Fruit fly (Drosophila melanogaster) whole organism, prepupa: Measurements from ENCODE around the gene CG42853.

Experiments
- CG10631 ChIP-seq: fragments of 200-800 bp; sonication (Bioruptor generic); optimal IDR thresholded peaks from 2 replicates; lab custom pipeline; 2016; ENCODE audit warnings: missing biosample characterization, missing genetic modification characterization
- CG10669 ChIP-seq: fragments of 200-800 bp; sonication (Bioruptor generic); optimal IDR thresholded peaks from 3 replicates; lab custom pipeline; 2018; ENCODE audit warnings: missing biosample characterization, mild to moderate bottlenecking, missing genetic modification characterization, moderate library complexity
- CG11294 ChIP-seq: fragments of 200-800 bp; sonication (Bioruptor generic); IDR thresholded peaks from 2 replicates; pipeline ENCODE4 v1.3.6; 2022; ENCODE audit warnings: missing biosample characterization, missing genetic modification characterization
- CG11762 ChIP-seq: fragments of 200-800 bp; sonication (Bioruptor generic); optimal IDR thresholded peaks from 3 replicates; lab custom pipeline; 2016; ENCODE audit warnings: missing biosample characterization, missing genetic modification characterization; ENCODE audit not compliant: insufficient read depth
- CG11902 ChIP-seq: fragments of 200-800 bp; sonication (Bioruptor generic); optimal IDR thresholded peaks from 3 replicates; lab custom pipeline; 2016; ENCODE audit warnings: missing biosample characterization, missing genetic modification characterization
- CG15336 ChIP-seq: fragments of 200-800 bp; sonication (Bioruptor generic); IDR thresholded peaks from 2 replicates; pipeline ENCODE4 v1.3.6; 2022; ENCODE audit warnings: missing biosample characterization, missing genetic modification characterization
- CG1621 ChIP-seq: fragments of 200-800 bp; sonication (Bioruptor generic); optimal IDR thresholded peaks from 3 replicates; lab custom pipeline; 2018; ENCODE audit warnings: missing biosample characterization, mild to moderate bottlenecking, missing genetic modification characterization
- CG16779 ChIP-seq: fragments of 200-800 bp; sonication (Bioruptor generic); optimal IDR thresholded peaks from 3 replicates; lab custom pipeline; 2017; ENCODE audit warnings: missing biosample characterization, mild to moderate bottlenecking, missing genetic modification characterization
- CG3032 ChIP-seq: fragments of 200-800 bp; optimal IDR thresholded peaks from 2 replicates; lab custom pipeline; 2019; ENCODE audit warnings: missing biosample characterization, mild to moderate bottlenecking, missing genetic modification characterization, moderate library complexity
- CG31627 ChIP-seq: fragments of 200-800 bp; sonication (Bioruptor generic); optimal IDR thresholded peaks from 3 replicates; lab custom pipeline; 2016; ENCODE audit warnings: missing biosample characterization, missing genetic modification characterization
- CG32006 ChIP-seq: fragments of 200-800 bp; sonication (Bioruptor generic); optimal IDR thresholded peaks from 3 replicates; lab custom pipeline; 2017; ENCODE audit warnings: missing biosample characterization, mild to moderate bottlenecking, missing genetic modification characterization
- CG34406 ChIP-seq: fragments of 200-800 bp; sonication (Bioruptor generic); optimal IDR thresholded peaks from 3 replicates; lab custom pipeline; 2016; ENCODE audit warnings: missing biosample characterization, missing genetic modification characterization
- CG3919 ChIP-seq: fragments of 200-800 bp; sonication (Bioruptor generic); optimal IDR thresholded peaks from 3 replicates; lab custom pipeline; 2016; ENCODE audit warnings: missing biosample characterization, missing genetic modification characterization
- CG4318 ChIP-seq: fragments of 200-800 bp; sonication (Bioruptor generic); optimal IDR thresholded peaks from 3 replicates; lab custom pipeline; 2017; ENCODE audit warnings: missing biosample characterization, mild to moderate bottlenecking, missing genetic modification characterization
- CG6163 ChIP-seq: fragments of 200-800 bp; sonication (Bioruptor generic); IDR thresholded peaks from 3 replicates; pipeline ENCODE4 v1.3.6; 2022; ENCODE audit warnings: missing biosample characterization, missing genetic modification characterization
- CG6276 ChIP-seq: fragments of 200-800 bp; sonication (Bioruptor generic); optimal IDR thresholded peaks from 2 replicates; lab custom pipeline; 2017; ENCODE audit warnings: missing biosample characterization, mild to moderate bottlenecking, missing genetic modification characterization
- CG6792 ChIP-seq: fragments of 200-800 bp; sonication (Bioruptor generic); optimal IDR thresholded peaks from 3 replicates; lab custom pipeline; 2016; ENCODE audit warnings: missing biosample characterization, missing genetic modification characterization
- CG8119 ChIP-seq: fragments of 200-800 bp; sonication (Bioruptor generic); IDR thresholded peaks from 3 replicates; pipeline ENCODE4 v1.3.6; 2022; ENCODE audit warnings: missing biosample characterization, missing genetic modification characterization
- CG8319 ChIP-seq: fragments of 200-800 bp; sonication (Bioruptor generic); optimal IDR thresholded peaks from 3 replicates; lab custom pipeline; 2016; ENCODE audit warnings: missing biosample characterization, missing genetic modification characterization
- CG8632 ChIP-seq: fragments of 200-800 bp; sonication (Bioruptor generic); optimal IDR thresholded peaks from 3 replicates; lab custom pipeline; 2016; ENCODE audit warnings: missing biosample characterization, missing genetic modification characterization
- CG9139 ChIP-seq: fragments of 200-800 bp; sonication (Bioruptor generic); optimal IDR thresholded peaks from 3 replicates; lab custom pipeline; 2017; ENCODE audit warnings: missing biosample characterization, mild to moderate bottlenecking, missing genetic modification characterization
- Eip75B ChIP-seq: fragments of 200-800 bp; sonication (Bioruptor generic); optimal IDR thresholded peaks from 3 replicates; lab custom pipeline; 2016; ENCODE audit warnings: missing biosample characterization, missing genetic modification characterization
- Eip78C ChIP-seq: fragments of 200-800 bp; sonication (Bioruptor generic); peaks from one replicate; lab custom pipeline; 2016; ENCODE audit warnings: missing biosample characterization, missing genetic modification characterization
- Ets96B ChIP-seq: fragments of 200-800 bp; optimal IDR thresholded peaks from 2 replicates; lab custom pipeline; 2019; ENCODE audit warnings: missing biosample characterization, mild to moderate bottlenecking, missing genetic modification characterization, moderate library complexity
- Gug ChIP-seq: fragments of 200-800 bp; sonication (Bioruptor generic); IDR thresholded peaks from 2 replicates; pipeline ENCODE4 v1.3.6; 2022; ENCODE audit warnings: missing biosample characterization, missing genetic modification characterization
- Lpt ChIP-seq: fragments of 200-800 bp; sonication (Bioruptor generic); optimal IDR thresholded peaks from 3 replicates; lab custom pipeline; 2016; ENCODE audit warnings: missing biosample characterization, missing genetic modification characterization
- Met ChIP-seq: fragments of 200-800 bp; sonication (Bioruptor generic); optimal IDR thresholded peaks from 3 replicates; lab custom pipeline; 2016; ENCODE audit warnings: missing biosample characterization, missing genetic modification characterization
- OdsH ChIP-seq: fragments of 200-800 bp; sonication (Bioruptor generic); optimal IDR thresholded peaks from 3 replicates; lab custom pipeline; 2016; ENCODE audit warnings: missing biosample characterization, missing genetic modification characterization
- Smox ChIP-seq: fragments of 200-800 bp; sonication (Bioruptor generic); optimal IDR thresholded peaks from 3 replicates; lab custom pipeline; 2016; ENCODE audit warnings: missing biosample characterization, missing genetic modification characterization
- Sox102F ChIP-seq: fragments of 200-800 bp; sonication (Bioruptor generic); optimal IDR thresholded peaks from 2 replicates; lab custom pipeline; 2016; ENCODE audit warnings: missing biosample characterization, mild to moderate bottlenecking, missing genetic modification characterization
- Sox14 ChIP-seq: fragments of 200-800 bp; sonication (Bioruptor generic); optimal IDR thresholded peaks from 3 replicates; lab custom pipeline; 2016; ENCODE audit warnings: missing biosample characterization, missing genetic modification characterization
- Sox15 ChIP-seq: fragments of 200-800 bp; sonication (Bioruptor generic); optimal IDR thresholded peaks from 3 replicates; lab custom pipeline; 2016; ENCODE audit warnings: missing biosample characterization, missing genetic modification characterization
- achi ChIP-seq: fragments of 200-800 bp; sonication (Bioruptor generic); optimal IDR thresholded peaks from 3 replicates; lab custom pipeline; 2016; ENCODE audit warnings: missing biosample characterization, missing genetic modification characterization
- acj6 ChIP-seq: fragments of 200-800 bp; sonication (Bioruptor generic); optimal IDR thresholded peaks from 3 replicates; lab custom pipeline; 2016; ENCODE audit warnings: missing biosample characterization, missing genetic modification characterization
- cyc ChIP-seq: fragments of 200-800 bp; sonication (Bioruptor generic); optimal IDR thresholded peaks from 3 replicates; lab custom pipeline; 2016; ENCODE audit warnings: missing biosample characterization, missing genetic modification characterization
- dsx ChIP-seq: fragments of 200-800 bp; optimal IDR thresholded peaks from 3 replicates; lab custom pipeline; 2019; ENCODE audit warnings: missing biosample characterization, mild to moderate bottlenecking, missing genetic modification characterization, moderate library complexity; ENCODE audit not compliant: poor library complexity, severe bottlenecking
- eg ChIP-seq: fragments of 200-800 bp; sonication (Bioruptor generic); IDR thresholded peaks from 3 replicates; pipeline ENCODE4 v1.3.6; 2022; ENCODE audit warnings: missing biosample characterization, missing genetic modification characterization
- fd59A ChIP-seq: fragments of 200-800 bp; sonication (Bioruptor generic); optimal IDR thresholded peaks from 2 replicates; lab custom pipeline; 2017; ENCODE audit warnings: missing biosample characterization, mild to moderate bottlenecking, missing genetic modification characterization, missing genetic modification reagents
- fd85E ChIP-seq: fragments of 200-800 bp; sonication (Bioruptor generic); optimal IDR thresholded peaks from 3 replicates; lab custom pipeline; 2016; ENCODE audit warnings: missing biosample characterization, missing genetic modification characterization
- fkh ChIP-seq: fragments of 200-800 bp; sonication (Bioruptor generic); optimal IDR thresholded peaks from 3 replicates; lab custom pipeline; 2017; ENCODE audit warnings: missing biosample characterization, mild to moderate bottlenecking, missing genetic modification characterization, moderate library complexity
- pdm3 ChIP-seq: fragments of 200-800 bp; sonication (Bioruptor generic); optimal IDR thresholded peaks from 3 replicates; lab custom pipeline; 2016; ENCODE audit warnings: missing biosample characterization, missing genetic modification characterization
- salr ChIP-seq, 2 experiments: fragments of 200-800 bp; sonication (Bioruptor generic); optimal IDR thresholded peaks; 3 replicates each; lab custom pipeline; 2016 to 2018; ENCODE audit warnings: missing biosample characterization in 2 of 2, missing genetic modification characterization in 2 of 2, mild to moderate bottlenecking in 1 of 2
- spab ChIP-seq: fragments of 200-800 bp; sonication (Bioruptor generic); optimal IDR thresholded peaks from 2 replicates; lab custom pipeline; 2017; ENCODE audit warnings: missing biosample characterization, mild to moderate bottlenecking, missing genetic modification characterization, missing genetic modification reagents
- svp ChIP-seq: fragments of 200-800 bp; sonication (Bioruptor generic); peaks from one replicate; lab custom pipeline; 2016; ENCODE audit warnings: missing biosample characterization, missing genetic modification characterization
- topi ChIP-seq: fragments of 200-800 bp; sonication (Bioruptor generic); optimal IDR thresholded peaks from 3 replicates; lab custom pipeline; 2016; ENCODE audit warnings: missing biosample characterization, missing genetic modification characterization
- vri ChIP-seq: fragments of 200-800 bp; sonication (Bioruptor generic); optimal IDR thresholded peaks from 3 replicates; lab custom pipeline; 2016; ENCODE audit warnings: missing biosample characterization, mild to moderate bottlenecking, missing genetic modification characterization

The CG42853 gene

DNA sequence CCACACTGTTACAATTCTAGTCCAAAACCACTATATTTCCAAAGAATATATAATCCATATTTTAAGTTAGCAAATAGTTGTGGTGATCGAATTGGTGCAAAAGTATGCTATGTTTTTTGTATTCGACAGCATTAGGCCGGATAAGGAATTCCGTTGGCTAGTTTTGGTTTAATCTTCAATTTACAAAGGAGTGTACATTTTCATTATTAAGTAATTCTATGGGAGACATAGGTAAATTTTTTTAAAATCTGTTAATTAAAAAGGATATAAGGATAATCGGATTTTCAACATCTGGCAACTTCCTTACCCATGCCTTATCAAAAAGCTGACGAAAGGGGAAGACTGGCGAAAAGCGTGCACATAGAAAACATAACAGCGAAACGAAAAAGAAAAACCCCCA, 43.2 kb downstream of the CG42853 start (continued):
- TF ChIP-seq CG6163 (no peak), fkh (GFP tag; lab: Kevin White, UChicago) (no peak), dsx (GFP tag; lab: Kevin White, UChicago) (peak; percentile 23), CG11294 (GFP tag; lab: Robert Waterston, UW) (no peak; the same call in 1 of the 2 replicates), Met (GFP tag; lab: Kevin White, UChicago) (peak; percentile 46), cyc (GFP tag; lab: Kevin White, UChicago) (peak; percentile 12), acj6 (GFP tag; lab: Kevin White, UChicago) (peak; percentile 63), fd85E (GFP tag; lab: Kevin White, UChicago) (no peak), eg (GFP tag; lab: Robert Waterston, UW) (peak; percentile 62; the same call in 2 of the 3 replicates), Sox15 (peak; percentile 12), CG11762 (GFP tag; lab: Kevin White, UChicago) (peak; percentile 26), CG11902 (GFP tag; lab: Kevin White, UChicago) (no peak), CG4318 (GFP tag; lab: Kevin White, UChicago) (peak; percentile 70), Lpt (GFP tag; lab: Kevin White, UChicago) (no peak), Sox14 (peak; percentile 74), Eip78C (GFP tag; lab: Kevin White, UChicago) (peak; percentile 92), pdm3 (GFP tag; lab: Kevin White, UChicago) (peak; percentile 59), CG8319 (GFP tag; lab: Kevin White, UChicago) (no peak), achi (GFP tag; lab: Kevin White, UChicago) (peak; percentile 66), svp (GFP tag; lab: Kevin White, UChicago) (peak; percentile 60), CG9139 (GFP tag; lab: Kevin White, UChicago) (no peak), Eip75B (GFP tag; lab: Kevin White, UChicago) (peak; percentile 21), CG10669 (GFP tag; lab: Kevin White, UChicago) (peak; percentile 77), Smox (no peak), CG1621 (peak; percentile 30)

dm6 chr3L:18077649-18078417, 44.0 kb downstream of the CG42853 start:
- TF ChIP-seq Eip78C (GFP tag; lab: Kevin White, UChicago) (peak; percentile 96), pdm3 (GFP tag; lab: Kevin White, UChicago) (peak; percentile 81), dsx (GFP tag; lab: Kevin White, UChicago) (peak; percentile 96), CG6163 (peak; percentile 88), CG6276 (GFP tag; lab: Kevin White, UChicago) (peak; percentile 96), CG11902 (GFP tag; lab: Kevin White, UChicago) (peak; percentile 83), CG8632 (GFP tag; lab: Kevin White, UChicago) (peak; percentile 92), vri (no peak), salr (GFP tag; optimal IDR thresholded peaks at IDR 0.05; lab: Kevin White, UChicago) (peak; percentile 87 to 97), CG6792 (peak; percentile 84), Ets96B (tag; lab: Kevin White, UChicago) (peak; percentile 97), CG3032 (tag; lab: Kevin White, UChicago) (peak; percentile 98), fkh (GFP tag; lab: Kevin White, UChicago) (no peak), CG10631 (GFP tag; lab: Kevin White, UChicago) (peak; percentile 97), spab (GFP tag; lab: Kevin White, UChicago) (peak; percentile 97), fd59A (GFP tag; lab: Kevin White, UChicago) (peak; percentile 94), svp (GFP tag; lab: Kevin White, UChicago) (peak; percentile 82), CG10669 (GFP tag; lab: Kevin White, UChicago) (peak; percentile 95), cyc (GFP tag; lab: Kevin White, UChicago) (peak; percentile 56), CG16779 (tag; lab: Kevin White, UChicago) (peak; percentile 96), Sox102F (peak; percentile 31), Sox15 (peak; percentile 86), OdsH (GFP tag; lab: Kevin White, UChicago) (peak; percentile 93), CG34406 (GFP tag; lab: Kevin White, UChicago) (peak; percentile 89), CG3919 (GFP tag; lab: Kevin White, UChicago) (peak; percentile 91), acj6 (GFP tag; lab: Kevin White, UChicago) (peak; percentile 92), Lpt (GFP tag; lab: Kevin White, UChicago) (peak; percentile 89), Eip75B (GFP tag; lab: Kevin White, UChicago) (peak; percentile 72), topi (GFP tag; lab: Kevin White, UChicago) (peak; percentile 57), Gug (GFP tag; lab: Robert Waterston, UW) (peak; percentile 94), CG15336 (peak; percentile 97), Sox14 (peak; percentile 84), CG8119 (GFP tag; lab: Robert Waterston, UW) (peak; percentile 97), CG8319 (GFP tag; lab: Kevin White, UChicago) (peak; percentile 64), CG32006 (GFP tag; lab: Kevin White, UChicago) (peak; percentile 98), CG4318 (GFP tag; lab: Kevin White, UChicago) (peak; percentile 96), CG31627 (GFP tag; lab: Kevin White, UChicago) (peak; percentile 43)
